Fruit fly (Drosophila melanogaster) ovary, adult (tissue): ENCODE data around the gene Moca-cyp.

Experiments used
- CG17801 ChIP-seq: fragments of 200-800 bp; optimal IDR thresholded peaks from 2 replicates; lab custom pipeline; 2019; ENCODE audit warnings: missing biosample characterization, mild to moderate bottlenecking, missing genetic modification characterization, moderate library complexity; ENCODE audit not compliant: partially characterized antibody

Moca-cyp gene

dm6 chr3R:28339654-28340605 lies at the start of gene Moca-cyp, which contains the start of gene Gfat2:
TSS of gene Moca-cyp (plus strand) at chr3R:28340334.
TSS of gene Gfat2 (minus strand) at chr3R:28339765.
- peak; percentile 58 for TF ChIP-seq CG17801 (GFP tag; lab: Kevin White, UChicago)

dm6 chr3R:28291038-28291437 lies 49.1 kb upstream of the Moca-cyp start, which contains the start of gene Mst98Ca:
TSS of gene Mst98Ca (plus strand) at chr3R:28291338.
- TF ChIP-seq CG17801 (GFP tag; lab: Kevin White, UChicago) = no peak

- no peak for TF ChIP-seq CG17801 (GFP tag; lab: Kevin White, UChicago)
These were observed 47.6 kb upstream of the Moca-cyp start, which contains the start of gene Mst98Cb for dm6 chr3R:28292498-28292897. TSS of gene Mst98Cb (plus strand) at chr3R:28292798.

dm6 chr3R:28293748-28294147 lies 46.4 kb upstream of the Moca-cyp start, which contains the start of gene UQCR-14L:
TSS of gene UQCR-14L (plus strand) at chr3R:28294048.
- TF ChIP-seq CG17801 (GFP tag; lab: Kevin White, UChicago) = no peak

- no peak for TF ChIP-seq CG17801 (GFP tag; lab: Kevin White, UChicago)
These were observed 42.6 kb upstream of the Moca-cyp start for dm6 chr3R:28297513-28297912.

dm6 chr3R:28304505-28304904 lies 35.6 kb upstream of the Moca-cyp start, which contains the start of gene CG12516:
TSS of gene CG12516 (minus strand) at chr3R:28304605.
- no peak for TF ChIP-seq CG17801 (GFP tag; lab: Kevin White, UChicago)

dm6 chr3R:28305959-28306358 lies 34.2 kb upstream of the Moca-cyp start:
- no peak for TF ChIP-seq CG17801 (GFP tag; lab: Kevin White, UChicago)

- no peak for TF ChIP-seq CG17801 (GFP tag; lab: Kevin White, UChicago)
These were observed 32.0 kb upstream of the Moca-cyp start for dm6 chr3R:28307926-28308746.

dm6 chr3R:28317151-28317844 lies 22.8 kb upstream of the Moca-cyp start:
- TF ChIP-seq CG17801 (GFP tag; lab: Kevin White, UChicago) = no peak

dm6 chr3R:28323718-28324350 lies 16.3 kb upstream of the Moca-cyp start:
- TF ChIP-seq CG17801 (GFP tag; lab: Kevin White, UChicago) = no peak

- TF ChIP-seq CG17801 (GFP tag; lab: Kevin White, UChicago) = no peak
These were observed 15.3 kb upstream of the Moca-cyp start for dm6 chr3R:28324834-28325233.

- TF ChIP-seq CG17801 (GFP tag; lab: Kevin White, UChicago) = no peak
These were observed 14.7 kb upstream of the Moca-cyp start for dm6 chr3R:28325415-28325814.

dm6 chr3R:28326150-28326965 lies 13.8 kb upstream of the Moca-cyp start:
- peak; percentile 99 for TF ChIP-seq CG17801 (GFP tag; lab: Kevin White, UChicago)
